Worm (Caenorhabditis elegans): ENCODE measurements around the gene lgc-31.

DNA sequence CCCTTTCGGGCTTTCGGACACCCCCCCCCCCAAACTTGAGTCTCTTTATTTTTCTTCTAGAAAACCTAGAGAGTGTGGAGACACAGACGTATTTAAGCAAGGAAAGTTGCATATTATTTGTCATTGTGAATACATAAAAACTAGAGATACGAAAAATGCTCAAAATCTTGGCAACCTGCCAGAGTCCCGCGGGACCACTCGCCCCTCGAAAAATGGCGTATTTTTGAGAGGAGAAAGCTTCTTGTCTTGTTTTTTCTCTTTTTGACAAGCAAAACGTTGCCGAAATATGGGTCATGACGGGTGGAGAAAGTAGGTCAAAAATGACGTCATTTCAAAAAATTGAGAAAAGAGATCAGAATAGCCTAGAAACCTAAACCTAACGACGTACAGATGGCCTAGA is 1.4 kb downstream of the lgc-31 start:
- TF ChIP-seq ztf-11 (tag; optimal IDR thresholded peaks at IDR 0.05) (no peak), egl-27 (tag; optimal IDR thresholded peaks at IDR 0.05) (no peak)

Data from whole organism, L3 larva.